Worm (Caenorhabditis elegans) whole organism, L3 larva: ENCODE data around the gene T01D3.3.
A peak's percentile ranks its signal among the peaks of the same experiment; 100 is the strongest.

Experiments
- R02D3.7 ChIP-seq: fragments of 150-350 bp; optimal IDR thresholded peaks from 2 replicates; lab custom pipeline; 2014; ENCODE audit warnings: missing biosample characterization, missing genetic modification characterization
- ZK546.5 ChIP-seq: sonication (generic microtip); optimal IDR thresholded peaks from 2 replicates; lab custom pipeline; 2017; ENCODE audit warnings: missing biosample characterization, missing genetic modification characterization
- ama-1 ChIP-seq: fragments of 150-350 bp; optimal IDR thresholded peaks from 2 replicates; lab custom pipeline; 2018
- ceh-28 ChIP-seq: fragments of 150-350 bp; optimal IDR thresholded peaks from 2 replicates; lab custom pipeline; 2014; ENCODE audit warnings: missing biosample characterization, missing genetic modification reagents, missing genetic modification characterization
- daf-12 ChIP-seq: fragments of 150-350 bp; optimal IDR thresholded peaks from 2 replicates; lab custom pipeline; 2014; ENCODE audit warnings: missing biosample characterization, missing genetic modification reagents, missing genetic modification characterization
- egl-27 ChIP-seq: sonication (generic microtip); optimal IDR thresholded peaks from 4 replicates; lab custom pipeline; 2017; ENCODE audit warnings: missing biosample characterization, missing genetic modification reagents, missing genetic modification characterization
- egl-5 ChIP-seq: fragments of 150-350 bp; optimal IDR thresholded peaks from 2 replicates; lab custom pipeline; 2017; ENCODE audit warnings: missing biosample characterization, missing genetic modification reagents, missing genetic modification characterization, inconsistent platforms
- elt-1 ChIP-seq: fragments of 150-350 bp; optimal IDR thresholded peaks from 2 replicates; lab custom pipeline; 2014; ENCODE audit warnings: missing biosample characterization, missing genetic modification characterization
- elt-2 ChIP-seq: sonication (generic microtip); optimal IDR thresholded peaks from 2 replicates; lab custom pipeline; 2016; ENCODE audit warnings: missing genetic modification reagents, mild to moderate bottlenecking, missing genetic modification characterization, missing compliant biosample characterization
- elt-3 ChIP-seq, 3 experiments: fragments of 150-350 bp in 1 of 3; sonication (generic microtip) in 2 of 3; optimal IDR thresholded peaks; 2 replicates in 2 of 3; 4 replicates in 1 of 3; lab custom pipeline; 2014 to 2017; ENCODE audit warnings: missing biosample characterization in 3 of 3, missing genetic modification characterization in 3 of 3
- fkh-10 ChIP-seq: sonication (generic microtip); optimal IDR thresholded peaks from 2 replicates; lab custom pipeline; 2017; ENCODE audit warnings: missing biosample characterization, missing genetic modification reagents, missing genetic modification characterization
- hmg-11 ChIP-seq: sonication (generic microtip); optimal IDR thresholded peaks from 2 replicates; lab custom pipeline; 2016; ENCODE audit warnings: missing genetic modification characterization, missing compliant biosample characterization
- jun-1 ChIP-seq: fragments of 150-350 bp; optimal IDR thresholded peaks from 2 replicates; lab custom pipeline; 2014; ENCODE audit warnings: missing biosample characterization, missing genetic modification reagents, missing genetic modification characterization
- lin-15B ChIP-seq: fragments of 150-350 bp; optimal IDR thresholded peaks from 2 replicates; lab custom pipeline; 2014; ENCODE audit warnings: missing biosample characterization, missing genetic modification characterization
- lin-39 ChIP-seq: fragments of 150-350 bp; optimal IDR thresholded peaks from 2 replicates; lab custom pipeline; 2018; ENCODE audit warnings: missing biosample characterization, missing genetic modification reagents, missing genetic modification characterization
- lsy-12 ChIP-seq: sonication (generic microtip); optimal IDR thresholded peaks from 2 replicates; lab custom pipeline; 2016; ENCODE audit warnings: mild to moderate bottlenecking, missing genetic modification characterization, missing compliant biosample characterization
- mdl-1 ChIP-seq: fragments of 150-350 bp; optimal IDR thresholded peaks from 2 replicates; lab custom pipeline; 2014; ENCODE audit warnings: missing biosample characterization, missing genetic modification characterization
- mml-1 ChIP-seq: fragments of 150-350 bp; sonication (generic microtip); optimal IDR thresholded peaks from 3 replicates; lab custom pipeline; 2014; ENCODE audit warnings: missing biosample characterization, missing genetic modification characterization
- nfya-1 ChIP-seq: sonication (generic microtip); optimal IDR thresholded peaks from 2 replicates; lab custom pipeline; 2017; ENCODE audit warnings: missing genetic modification characterization, mild to moderate bottlenecking, missing compliant biosample characterization, antibody characterized with exemption, moderate library complexity; ENCODE audit not compliant: insufficient read depth
- nhr-11 ChIP-seq: fragments of 150-350 bp; optimal IDR thresholded peaks from 2 replicates; lab custom pipeline; 2014; ENCODE audit warnings: missing biosample characterization, missing genetic modification characterization
- nhr-12 ChIP-seq: fragments of 150-350 bp; optimal IDR thresholded peaks from 2 replicates; lab custom pipeline; 2014; ENCODE audit warnings: missing biosample characterization, missing genetic modification characterization
- nhr-23 ChIP-seq: fragments of 150-350 bp; optimal IDR thresholded peaks from 2 replicates; lab custom pipeline; 2014; ENCODE audit warnings: missing biosample characterization, missing genetic modification reagents, missing genetic modification characterization
- nhr-25 ChIP-seq: sonication (generic microtip); optimal IDR thresholded peaks from 2 replicates; lab custom pipeline; 2017; ENCODE audit warnings: missing biosample characterization, missing genetic modification characterization
- nhr-28 ChIP-seq: fragments of 150-350 bp; optimal IDR thresholded peaks from 2 replicates; lab custom pipeline; 2014; ENCODE audit warnings: missing biosample characterization, missing genetic modification characterization
- nhr-43 ChIP-seq: sonication (generic microtip); optimal IDR thresholded peaks from 2 replicates; lab custom pipeline; 2016; ENCODE audit warnings: mild to moderate bottlenecking, missing genetic modification characterization, missing compliant biosample characterization; ENCODE audit not compliant: poor library complexity, severe bottlenecking
- nhr-76 ChIP-seq: fragments of 150-350 bp; sonication (generic microtip); optimal IDR thresholded peaks from 5 replicates; lab custom pipeline; 2014; ENCODE audit warnings: missing biosample characterization, missing genetic modification characterization
- pha-4 ChIP-seq: fragments of 150-350 bp; optimal IDR thresholded peaks from 2 replicates; lab custom pipeline; 2014; ENCODE audit warnings: missing biosample characterization, missing genetic modification reagents, missing genetic modification characterization
- pqm-1 ChIP-seq: fragments of 150-350 bp; optimal IDR thresholded peaks from 2 replicates; lab custom pipeline; 2017; ENCODE audit warnings: missing biosample characterization, missing genetic modification characterization, inconsistent platforms
- sea-2 ChIP-seq: fragments of 150-350 bp; sonication (generic microtip); optimal IDR thresholded peaks from 4 replicates; lab custom pipeline; 2014; ENCODE audit warnings: missing biosample characterization, missing genetic modification reagents, missing genetic modification characterization
- snpc-4 ChIP-seq: fragments of 150-350 bp; optimal IDR thresholded peaks from 2 replicates; lab custom pipeline; 2014; ENCODE audit warnings: missing biosample characterization, missing genetic modification characterization
- tbx-2 ChIP-seq: sonication (generic microtip); optimal IDR thresholded peaks from 2 replicates; lab custom pipeline; 2016; ENCODE audit warnings: mild to moderate bottlenecking, missing genetic modification characterization, missing compliant biosample characterization
- unc-39 ChIP-seq: sonication (generic microtip); optimal IDR thresholded peaks from 4 replicates; lab custom pipeline; 2017; ENCODE audit warnings: missing biosample characterization, missing genetic modification characterization
- unc-62 ChIP-seq: fragments of 150-350 bp; sonication (generic microtip); optimal IDR thresholded peaks from 4 replicates; lab custom pipeline; 2014; ENCODE audit warnings: missing biosample characterization, missing genetic modification reagents, missing genetic modification characterization
- zag-1 ChIP-seq: fragments of 150-350 bp; optimal IDR thresholded peaks from 2 replicates; lab custom pipeline; 2014; ENCODE audit warnings: missing biosample characterization, missing genetic modification characterization
- ztf-11 ChIP-seq: fragments of 150-350 bp; optimal IDR thresholded peaks from 2 replicates; lab custom pipeline; 2014; ENCODE audit warnings: missing biosample characterization, missing genetic modification characterization
- ztf-4 ChIP-seq: fragments of 150-350 bp; optimal IDR thresholded peaks from 2 replicates; lab custom pipeline; 2014; ENCODE audit warnings: missing biosample characterization, missing genetic modification characterization

T01D3.3 gene

ce11 chrV:13655202-13655764 is 48.8 kb upstream of the T01D3.3 start (continued):
- peak; percentile 24 for TF ChIP-seq unc-62
- TF ChIP-seq daf-12 = no peak
- TF ChIP-seq lin-39 (tag; lab: Kevin White, UChicago) = peak; percentile 70
- TF ChIP-seq nhr-11 (tag; lab: Kevin White, UChicago) = peak; percentile 22
- no peak for TF ChIP-seq zag-1 (tag; lab: Kevin White, UChicago)
- TF ChIP-seq lin-15B = peak; percentile 61
- TF ChIP-seq sea-2 (GFP tag; lab: Kevin White, UChicago) = no peak
- TF ChIP-seq ztf-4 (tag; lab: Kevin White, UChicago) = no peak
- TF ChIP-seq ama-1 (lab: Kevin White, UChicago) = peak; percentile 63
- TF ChIP-seq nhr-12 = no peak

- TF ChIP-seq nhr-28 (tag; lab: Kevin White, UChicago) (peak; percentile 45), pha-4 (tag; lab: Kevin White, UChicago) (peak; percentile 52), unc-39 (tag; lab: Kevin White, UChicago) (no peak), pqm-1 (peak; percentile 77), nfya-1 (tag; lab: Kevin White, UChicago) (peak; percentile 39), nhr-76 (tag; lab: Kevin White, UChicago) (no peak), ama-1 (lab: Kevin White, UChicago) (peak; percentile 95), ceh-28 (tag; lab: Kevin White, UChicago) (peak; percentile 45), elt-3 (tag; optimal IDR thresholded peaks at IDR 0.05; lab: Kevin White, UChicago) (peak in 1 of 3 experiments; percentile 79), nhr-25 (peak; percentile 98), elt-2 (tag; lab: Kevin White, UChicago) (peak; percentile 95), lsy-12 (tag; lab: Kevin White, UChicago) (peak; percentile 69), egl-27 (tag; lab: Kevin White, UChicago) (peak; percentile 25), R02D3.7 (tag; lab: Kevin White, UChicago) (peak; percentile 23), lin-39 (tag; lab: Kevin White, UChicago) (peak; percentile 47), fkh-10 (GFP tag; lab: Kevin White, UChicago) (no peak), unc-62 (peak; percentile 95), tbx-2 (tag; lab: Kevin White, UChicago) (peak; percentile 24), nhr-43 (peak; percentile 91), nhr-23 (tag; lab: Kevin White, UChicago) (peak; percentile 94), jun-1 (tag; lab: Kevin White, UChicago) (peak; percentile 52), hmg-11 (tag; lab: Kevin White, UChicago) (no peak), ZK546.5 (no peak), daf-12 (no peak)
Observed at ce11 chrV:13656346-13657254, 47.5 kb upstream of the T01D3.3 start.

DNA sequence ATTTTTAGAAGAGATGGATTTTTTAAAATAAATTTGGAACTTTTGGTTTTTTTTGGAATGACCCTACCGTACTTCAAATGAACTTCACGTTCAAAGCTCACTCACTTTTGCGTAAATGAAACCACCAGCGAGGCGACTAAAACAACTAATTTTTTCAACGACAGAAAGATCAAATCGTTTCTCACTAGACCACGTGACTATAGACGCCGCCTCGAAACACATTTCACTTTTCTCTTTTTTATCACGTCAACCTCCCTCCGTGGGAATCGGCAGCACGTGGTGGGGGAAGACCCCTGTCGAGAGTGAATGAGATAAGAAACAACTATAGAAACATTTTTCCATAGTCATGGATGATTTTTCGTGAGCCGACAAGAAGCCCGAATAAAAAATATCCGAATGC is 46.8 kb upstream of the T01D3.3 start:
- TF ChIP-seq egl-5 (peak; percentile 13), nhr-76 (tag; lab: Kevin White, UChicago) (no peak), fkh-10 (GFP tag; lab: Kevin White, UChicago) (no peak), tbx-2 (tag; lab: Kevin White, UChicago) (peak; percentile 49), elt-3 (tag; optimal IDR thresholded peaks at IDR 0.05; lab: Kevin White, UChicago) (no peak), mml-1 (peak; percentile 14), lin-39 (tag; lab: Kevin White, UChicago) (peak; percentile 30), hmg-11 (tag; lab: Kevin White, UChicago) (no peak), daf-12 (no peak), ama-1 (lab: Kevin White, UChicago) (peak; percentile 84), ztf-4 (tag; lab: Kevin White, UChicago) (peak; percentile 54), nhr-25 (peak; percentile 91), ztf-11 (tag; lab: Kevin White, UChicago) (no peak), elt-1 (tag; lab: Kevin White, UChicago) (peak; percentile 73), pqm-1 (peak; percentile 87), pha-4 (tag; lab: Kevin White, UChicago) (peak; percentile 68), snpc-4 (tag; lab: Kevin White, UChicago) (peak; percentile 48), mdl-1 (tag; lab: Kevin White, UChicago) (peak; percentile 94), nfya-1 (tag; lab: Kevin White, UChicago) (peak; percentile 73), nhr-23 (tag; lab: Kevin White, UChicago) (peak; percentile 76), nhr-43 (peak; percentile 91), jun-1 (tag; lab: Kevin White, UChicago) (peak; percentile 68), elt-2 (tag; lab: Kevin White, UChicago) (peak; percentile 92), lsy-12 (tag; lab: Kevin White, UChicago) (peak; percentile 55)
- TF ChIP-seq, all 47 proteins: peak for 18
